Worm (Caenorhabditis elegans) whole organism, dauer: ENCODE results near the gene glb-22.

Experiments used
- unc-62 ChIP-seq: sonication (generic microtip); optimal IDR thresholded peaks from 2 replicates; lab custom pipeline; 2017; ENCODE audit warnings: missing biosample characterization, missing genetic modification reagents, missing genetic modification characterization

glb-22 gene

ce11 chrV:14614454-14614853 is 14.4 kb downstream of the glb-22 start:
- no peak for TF ChIP-seq unc-62 (GFP tag; lab: Kevin White, UChicago)

ce11 chrV:14615671-14616070 is 15.6 kb downstream of the glb-22 start:
- TF ChIP-seq unc-62 (GFP tag; lab: Kevin White, UChicago), result no peak

ce11 chrV:14617711-14618110 is 17.6 kb downstream of the glb-22 start:
- TF ChIP-seq unc-62 (GFP tag; lab: Kevin White, UChicago), result no peak

ce11 chrV:14620311-14620710 is 20.2 kb downstream of the glb-22 start:
- no peak for TF ChIP-seq unc-62 (GFP tag; lab: Kevin White, UChicago)

- TF ChIP-seq unc-62 (GFP tag; lab: Kevin White, UChicago), result no peak
Observed at ce11 chrV:14620835-14621234, 20.8 kb downstream of the glb-22 start, which contains the start of gene hot-1. hot-1 (plus strand) TSS chrV:14621135.

ce11 chrV:14625662-14626061 is 25.6 kb downstream of the glb-22 start:
- TF ChIP-seq unc-62 (GFP tag; lab: Kevin White, UChicago), result no peak

- TF ChIP-seq unc-62 (GFP tag; lab: Kevin White, UChicago), result no peak
Observed at ce11 chrV:14631588-14631987, 31.5 kb downstream of the glb-22 start, which contains the start of gene F43D2.3. F43D2.3 (plus strand) TSS chrV:14631888.

ce11 chrV:14633319-14633718 is 33.2 kb downstream of the glb-22 start:
- TF ChIP-seq unc-62 (GFP tag; lab: Kevin White, UChicago), result no peak

- no peak for TF ChIP-seq unc-62 (GFP tag; lab: Kevin White, UChicago)
Observed at ce11 chrV:14635119-14635518, 35.0 kb downstream of the glb-22 start, which contains the start of gene F43D2.6. F43D2.6 (minus strand) TSS chrV:14635180.

- no peak for TF ChIP-seq unc-62 (GFP tag; lab: Kevin White, UChicago)
Observed at ce11 chrV:14638075-14638474, 38.0 kb downstream of the glb-22 start.

- TF ChIP-seq unc-62 (GFP tag; lab: Kevin White, UChicago), result no peak
Observed at ce11 chrV:14640071-14640470, 40.0 kb downstream of the glb-22 start, which contains the start of gene F43D2.7. F43D2.7 (minus strand) TSS chrV:14640171.

- TF ChIP-seq unc-62 (GFP tag; lab: Kevin White, UChicago), result no peak
Observed at ce11 chrV:14640769-14641168, 40.7 kb downstream of the glb-22 start, which contains the start of gene C54G10.1. C54G10.1 (plus strand) TSS chrV:14641101.

- TF ChIP-seq unc-62 (GFP tag; lab: Kevin White, UChicago), result no peak
Observed at ce11 chrV:14642016-14642415, 41.9 kb downstream of the glb-22 start.

ce11 chrV:14645817-14646789 is 46.0 kb downstream of the glb-22 start, which contains the start of the genes rfc-1 and pmp-3:
rfc-1 (minus strand) TSS chrV:14645979.
pmp-3 (plus strand) TSS chrV:14646739.
- TF ChIP-seq unc-62 (GFP tag; lab: Kevin White, UChicago), result no peak

- TF ChIP-seq unc-62 (GFP tag; lab: Kevin White, UChicago), result no peak
Observed at ce11 chrV:14648825-14649224, 48.8 kb downstream of the glb-22 start.

- no peak for TF ChIP-seq unc-62 (GFP tag; lab: Kevin White, UChicago)
Observed at ce11 chrV:14649929-14650328, 49.9 kb downstream of the glb-22 start.
